Worm (Caenorhabditis elegans): ENCODE data around the gene srh-201.

- TF ChIP-seq tab-1 (GFP tag; IDR thresholded peaks at IDR 0.05) (no peak), ztf-29 (GFP tag; IDR thresholded peaks at IDR 0.05) (no peak), med-1 (GFP tag; optimal IDR thresholded peaks at IDR 0.05; ENCODE audit: insufficient read depth) (no peak), cog-1 (tag; optimal IDR thresholded peaks at IDR 0.05) (no peak), ref-1 (GFP tag; conservative IDR thresholded peaks at IDR 0.05) (no peak), flt-1 (GFP tag; IDR thresholded peaks at IDR 0.05) (no peak), T22C8.4 (GFP tag; IDR thresholded peaks at IDR 0.05) (no peak)
Measured at ce11 chrV:8966086-8966485, 47.6 kb downstream of the srh-201 start, which contains the start of gene nhr-219.

All from whole organism, midembryonic.